Worm (Caenorhabditis elegans) whole organism, early embryonic: Measurements from ENCODE around the gene clec-156.

Experiments
- ets-7 ChIP-seq: sonication (generic microtip); optimal IDR thresholded peaks from 2 replicates; lab custom pipeline; 2016; ENCODE audit warnings: missing genotype, missing genetic modification characterization, missing compliant biosample characterization
- scrt-1 ChIP-seq: fragments of 200-800 bp; sonication (Bioruptor generic); IDR thresholded peaks from 2 replicates; pipeline ENCODE4 v1.3.6; 2022; ENCODE audit warnings: missing genetic modification characterization, missing compliant biosample characterization

- TF ChIP-seq ets-7 (tag; lab: Kevin White, UChicago) = no peak
- no peak for TF ChIP-seq scrt-1 (GFP tag; lab: Robert Waterston, UW)
Measured at ce11 chrIII:4844327-4844726, 2.3 kb upstream of the clec-156 start, which contains the start of the genes clec-157 and fkh-5.
